Worm (Caenorhabditis elegans) whole organism, L4 larva: Measurements from ENCODE around the gene C35A5.4.
A peak's percentile ranks its signal among the peaks of the same experiment; 100 is the strongest.

ENCODE experiments used
- D1046.2 ChIP-seq: fragments of 200-800 bp; sonication (Bioruptor generic); IDR thresholded peaks from 2 replicates; pipeline ENCODE4 v1.3.6; 2022; ENCODE audit warnings: missing genetic modification characterization, missing compliant biosample characterization
- F49E8.2 ChIP-seq: sonication (generic microtip); optimal IDR thresholded peaks from 2 replicates; lab custom pipeline; 2016; ENCODE audit warnings: missing compliant biosample characterization, mild to moderate bottlenecking, missing genetic modification characterization, borderline replicate concordance
- Y48G9A.11 ChIP-seq: fragments of 200-800 bp; sonication (Bioruptor generic); IDR thresholded peaks from 2 replicates; pipeline ENCODE4 v1.3.6; 2022; ENCODE audit warnings: missing genetic modification reagents, missing genetic modification characterization, missing compliant biosample characterization
- Y5F2A.4 ChIP-seq: fragments of 200-800 bp; sonication (Bioruptor generic); optimal IDR thresholded peaks from 2 replicates; lab custom pipeline; 2018; ENCODE audit warnings: mild to moderate bottlenecking, missing genetic modification characterization, missing compliant biosample characterization
- ZK337.2 ChIP-seq: fragments of 200-800 bp; sonication (Bioruptor generic); IDR thresholded peaks from 2 replicates; pipeline ENCODE4 v1.3.6; 2022; ENCODE audit warnings: missing genetic modification reagents, missing genetic modification characterization, missing compliant biosample characterization
- ZK546.5 ChIP-seq, 2 experiments: sonication (generic microtip); optimal IDR thresholded peaks; 2 replicates each; lab custom pipeline; 2017; ENCODE audit warnings: missing biosample characterization in 2 of 2, missing genetic modification characterization in 2 of 2
- arid-1 ChIP-seq: fragments of 200-800 bp; sonication (Bioruptor generic); conservative IDR thresholded peaks from 2 replicates; pipeline ENCODE4 v1.3.6; 2022; ENCODE audit warnings: missing genetic modification reagents, missing genetic modification characterization, missing compliant biosample characterization
- ceh-32 ChIP-seq: sonication (generic microtip); optimal IDR thresholded peaks from 2 replicates; lab custom pipeline; 2016; ENCODE audit warnings: mild to moderate bottlenecking, missing genetic modification characterization, missing compliant biosample characterization; ENCODE audit not compliant: poor library complexity
- ceh-82 ChIP-seq: sonication (generic microtip); optimal IDR thresholded peaks from 2 replicates; lab custom pipeline; 2017; ENCODE audit warnings: missing biosample characterization, missing genetic modification characterization
- ctbp-1 ChIP-seq: fragments of 200-800 bp; sonication (Bioruptor generic); IDR thresholded peaks from 2 replicates; pipeline ENCODE4 v1.3.6; 2022; ENCODE audit warnings: missing genetic modification reagents, missing genetic modification characterization, missing compliant biosample characterization
- daf-16 ChIP-seq, 3 experiments: sonication (generic microtip); optimal IDR thresholded peaks; 2 replicates each; lab custom pipeline; 2016 to 2017; ENCODE audit warnings: missing genetic modification characterization in 3 of 3, missing genetic modification reagents in 3 of 3, mild to moderate bottlenecking in 2 of 3, missing compliant biosample characterization in 2 of 3, missing biosample characterization in 1 of 3, moderate library complexity in 1 of 3
- dmd-9 ChIP-seq: fragments of 200-800 bp; sonication (Bioruptor generic); IDR thresholded peaks from 2 replicates; pipeline ENCODE4 v1.3.6; 2022; ENCODE audit warnings: missing genetic modification reagents, missing genetic modification characterization, missing compliant biosample characterization
- dpl-1 ChIP-seq: fragments of 150-350 bp; optimal IDR thresholded peaks from 2 replicates; lab custom pipeline; 2014; ENCODE audit warnings: missing biosample characterization, missing genetic modification reagents, missing genetic modification characterization
- egl-27 ChIP-seq: sonication (generic microtip); optimal IDR thresholded peaks from 3 replicates; lab custom pipeline; 2017; ENCODE audit warnings: missing biosample characterization, missing genetic modification reagents, missing genetic modification characterization
- egl-43 ChIP-seq: fragments of 200-800 bp; sonication (Bioruptor generic); IDR thresholded peaks from 2 replicates; pipeline ENCODE4 v1.3.6; 2022; ENCODE audit warnings: missing genetic modification reagents, missing genetic modification characterization, missing compliant biosample characterization
- fkh-10 ChIP-seq: fragments of 150-350 bp; optimal IDR thresholded peaks from 2 replicates; lab custom pipeline; 2014; ENCODE audit warnings: missing biosample characterization, missing genetic modification reagents, missing genetic modification characterization
- fos-1 ChIP-seq: fragments of 150-350 bp; optimal IDR thresholded peaks from 2 replicates; lab custom pipeline; 2014; ENCODE audit warnings: missing biosample characterization, missing genetic modification characterization
- gei-8 ChIP-seq: fragments of 200-800 bp; sonication (Bioruptor generic); optimal IDR thresholded peaks from 2 replicates; lab custom pipeline; 2018; ENCODE audit warnings: mild to moderate bottlenecking, missing genetic modification characterization, missing compliant biosample characterization
- hif-1 ChIP-seq, 2 experiments: sonication (generic microtip); optimal IDR thresholded peaks; 2 replicates each; lab custom pipeline; 2016 to 2017; ENCODE audit warnings: missing compliant biosample characterization in 2 of 2, missing genetic modification characterization in 2 of 2, missing genetic modification reagents in 2 of 2, missing genotype in 2 of 2, mild to moderate bottlenecking in 1 of 2
- hlh-11 ChIP-seq: fragments of 200-800 bp; sonication (Bioruptor generic); optimal IDR thresholded peaks from 2 replicates; lab custom pipeline; 2018; ENCODE audit warnings: mild to moderate bottlenecking, missing genetic modification characterization, missing compliant biosample characterization
- hmg-1.1 ChIP-seq: fragments of 200-800 bp; sonication (Bioruptor generic); IDR thresholded peaks from 2 replicates; pipeline ENCODE4 v1.3.6; 2022; ENCODE audit warnings: missing genetic modification reagents, missing genetic modification characterization, missing compliant biosample characterization
- jun-1 ChIP-seq: fragments of 150-350 bp; optimal IDR thresholded peaks from 2 replicates; lab custom pipeline; 2014; ENCODE audit warnings: missing biosample characterization, missing genetic modification reagents, missing genetic modification characterization
- lin-15B ChIP-seq: fragments of 150-350 bp; sonication (generic microtip); optimal IDR thresholded peaks from 3 replicates; lab custom pipeline; 2014; ENCODE audit warnings: missing biosample characterization, missing genetic modification characterization
- lin-39 ChIP-seq: fragments of 150-350 bp; optimal IDR thresholded peaks from 2 replicates; lab custom pipeline; 2014; ENCODE audit warnings: missing biosample characterization, missing genetic modification reagents, missing genetic modification characterization
- lsy-2 ChIP-seq, 2 experiments: fragments of 150-350 bp in 1 of 2; sonication (generic microtip) in 1 of 2; optimal IDR thresholded peaks; 2 replicates each; lab custom pipeline; 2014 to 2017; ENCODE audit warnings: missing biosample characterization in 2 of 2, missing genetic modification characterization in 2 of 2
- madf-5 ChIP-seq, 2 experiments: fragments of 200-800 bp; sonication (Bioruptor generic); IDR thresholded peaks; 2 replicates each; pipeline ENCODE4 v1.3.6; 2022; ENCODE audit warnings: missing compliant biosample characterization in 2 of 2, missing genetic modification characterization in 2 of 2
- nhr-11 ChIP-seq: fragments of 150-350 bp; optimal IDR thresholded peaks from 2 replicates; lab custom pipeline; 2014; ENCODE audit warnings: missing biosample characterization, missing genetic modification characterization
- nhr-28 ChIP-seq: fragments of 150-350 bp; optimal IDR thresholded peaks from 2 replicates; lab custom pipeline; 2014; ENCODE audit warnings: missing biosample characterization, missing genetic modification characterization
- nhr-76 ChIP-seq: fragments of 150-350 bp; optimal IDR thresholded peaks from 2 replicates; lab custom pipeline; 2014; ENCODE audit warnings: missing biosample characterization, missing genetic modification characterization
- nhr-77 ChIP-seq: fragments of 150-350 bp; optimal IDR thresholded peaks from 2 replicates; lab custom pipeline; 2014; ENCODE audit warnings: missing biosample characterization, missing genetic modification characterization
- pha-4 ChIP-seq, 2 experiments: fragments of 150-350 bp in 1 of 2; fragments of 200-800 bp in 1 of 2; sonication (Bioruptor generic) in 1 of 2; IDR thresholded peaks in 1 of 2; optimal IDR thresholded peaks in 1 of 2; 2 replicates each; pipeline versions ENCODE4 v1.3.6 to Lab custom; 2014 to 2022; ENCODE audit warnings: missing genetic modification characterization in 2 of 2, missing genetic modification reagents in 2 of 2, missing biosample characterization in 1 of 2, missing compliant biosample characterization in 1 of 2
- php-3 ChIP-seq: fragments of 200-800 bp; sonication (Bioruptor generic); IDR thresholded peaks from 2 replicates; pipeline ENCODE4 v1.3.6; 2022; ENCODE audit warnings: missing genetic modification reagents, missing genetic modification characterization, missing compliant biosample characterization
- rbr-2 ChIP-seq: sonication (generic microtip); optimal IDR thresholded peaks from 2 replicates; lab custom pipeline; 2016; ENCODE audit warnings: missing genotype, missing genetic modification characterization, missing compliant biosample characterization
- sdz-12 ChIP-seq: fragments of 200-800 bp; sonication (Bioruptor generic); optimal IDR thresholded peaks from 2 replicates; lab custom pipeline; 2018; ENCODE audit warnings: mild to moderate bottlenecking, missing genetic modification characterization, missing compliant biosample characterization
- skn-1 ChIP-seq: fragments of 150-350 bp; optimal IDR thresholded peaks from 2 replicates; lab custom pipeline; 2014; ENCODE audit warnings: missing biosample characterization, missing genetic modification characterization
- snpc-4 ChIP-seq: fragments of 150-350 bp; optimal IDR thresholded peaks from 2 replicates; lab custom pipeline; 2014; ENCODE audit warnings: missing biosample characterization, missing genetic modification characterization
- tra-1 ChIP-seq: fragments of 200-800 bp; sonication (Bioruptor generic); IDR thresholded peaks from 2 replicates; pipeline ENCODE4 v1.3.6; 2022; ENCODE audit warnings: missing genetic modification reagents, missing genetic modification characterization, missing compliant biosample characterization
- unc-39 ChIP-seq: sonication (generic microtip); optimal IDR thresholded peaks from 2 replicates; lab custom pipeline; 2017; ENCODE audit warnings: missing biosample characterization, missing genetic modification characterization
- unc-62 ChIP-seq, 3 experiments: fragments of 150-350 bp in 1 of 3; sonication (generic microtip); optimal IDR thresholded peaks in 2 of 3; peaks in 1 of 3; 1 replicate in 1 of 3; 2 replicates in 2 of 3; lab custom pipeline; 2014 to 2017; ENCODE audit warnings: missing biosample characterization in 3 of 3, missing genetic modification characterization in 3 of 3, missing genetic modification reagents in 3 of 3, missing genotype in 1 of 3
- vab-7 ChIP-seq: fragments of 200-800 bp; sonication (Bioruptor generic); IDR thresholded peaks from 2 replicates; pipeline ENCODE4 v1.3.6; 2022; ENCODE audit warnings: missing genetic modification reagents, missing genetic modification characterization, missing compliant biosample characterization
- zfp-2 ChIP-seq: sonication (generic microtip); optimal IDR thresholded peaks from 2 replicates; lab custom pipeline; 2016; ENCODE audit warnings: mild to moderate bottlenecking, missing genetic modification characterization, missing compliant biosample characterization
- zfp-3 ChIP-seq: fragments of 200-800 bp; sonication (Bioruptor generic); conservative IDR thresholded peaks from 2 replicates; pipeline ENCODE4 v1.3.6; 2022; ENCODE audit warnings: missing genetic modification reagents, missing genetic modification characterization, missing compliant biosample characterization
- zip-2 ChIP-seq: fragments of 150-350 bp; optimal IDR thresholded peaks from 2 replicates; lab custom pipeline; 2014; ENCODE audit warnings: missing biosample characterization, missing genetic modification characterization

C35A5.4 gene

ce11 chrV:10536808-10537207, 40.0 kb downstream of the C35A5.4 start (continued):
- TF ChIP-seq unc-39 (no peak), ZK337.2 (GFP tag; lab: Robert Waterston, UW) (no peak), F49E8.2 (no peak)

- TF ChIP-seq dmd-9 (GFP tag; lab: Robert Waterston, UW): no peak
- no peak for TF ChIP-seq jun-1 (tag; lab: Kevin White, UChicago)
- no peak for TF ChIP-seq ZK546.5 (tag; optimal IDR thresholded peaks at IDR 0.05; lab: Kevin White, UChicago)
- no peak for TF ChIP-seq unc-39
- no peak for TF ChIP-seq zfp-2 (tag; lab: Kevin White, UChicago)
- TF ChIP-seq lin-15B: no peak
- no peak for TF ChIP-seq Y48G9A.11 (GFP tag; lab: Robert Waterston, UW)
Measured at ce11 chrV:10539114-10539513, 42.3 kb downstream of the C35A5.4 start, which contains the start of gene F25D1.8. Gene F25D1.8, plus strand, starts transcription at chrV:10539414.

- no peak for TF ChIP-seq Y5F2A.4 (GFP tag; lab: Kevin White, UChicago)
- TF ChIP-seq arid-1 (GFP tag; lab: Robert Waterston, UW): no peak
- no peak for TF ChIP-seq fkh-10 (GFP tag; lab: Kevin White, UChicago)
- no peak for TF ChIP-seq egl-27 (tag; lab: Kevin White, UChicago)
- no peak for TF ChIP-seq tra-1 (GFP tag; lab: Robert Waterston, UW)
- no peak for TF ChIP-seq sdz-12 (GFP tag; lab: Kevin White, UChicago)
- no peak for TF ChIP-seq nhr-77
- TF ChIP-seq nhr-28 (tag; lab: Kevin White, UChicago): no peak
- TF ChIP-seq ctbp-1 (GFP tag; lab: Robert Waterston, UW): no peak
- no peak for TF ChIP-seq snpc-4
- no peak for TF ChIP-seq hmg-1.1
- no peak for TF ChIP-seq madf-5 (GFP tag; IDR thresholded peaks at IDR 0.05; lab: Robert Waterston, UW)
- no peak for TF ChIP-seq fos-1 (tag; lab: Kevin White, UChicago)
- no peak for TF ChIP-seq D1046.2 (GFP tag; lab: Robert Waterston, UW)
Measured at ce11 chrV:10540024-10540423, 43.2 kb downstream of the C35A5.4 start, which contains the start of gene degt-1. Gene degt-1, plus strand, starts transcription at chrV:10540324.

ce11 chrV:10546749-10547148, 49.9 kb downstream of the C35A5.4 start, which contains the start of gene F25D1.5:
Gene F25D1.5, minus strand, starts transcription at chrV:10546783.
- TF ChIP-seq lsy-2 (tag; optimal IDR thresholded peaks at IDR 0.05; lab: Kevin White, UChicago) (no peak), ceh-82 (tag; lab: Kevin White, UChicago) (no peak), zip-2 (tag; lab: Kevin White, UChicago) (no peak), lin-39 (no peak), nhr-28 (tag; lab: Kevin White, UChicago) (peak; percentile 98), daf-16 (GFP tag; optimal IDR thresholded peaks at IDR 0.05; lab: Kevin White, UChicago) (no peak), daf-16 (tag; optimal IDR thresholded peaks at IDR 0.05; lab: Kevin White, UChicago) (peak; percentile 90), ceh-32 (no peak), unc-62 (GFP tag; optimal IDR thresholded peaks at IDR 0.05 in 1 of 2; lab: Kevin White, UChicago) (no peak), unc-62 (tag; optimal IDR thresholded peaks at IDR 0.05; lab: Kevin White, UChicago) (no peak), snpc-4 (no peak), skn-1 (no peak), Y48G9A.11 (GFP tag; lab: Robert Waterston, UW) (no peak), nhr-77 (peak; percentile 98), vab-7 (GFP tag; lab: Robert Waterston, UW) (no peak)
- TF ChIP-seq, all 104 proteins: peak for 3

DNA sequence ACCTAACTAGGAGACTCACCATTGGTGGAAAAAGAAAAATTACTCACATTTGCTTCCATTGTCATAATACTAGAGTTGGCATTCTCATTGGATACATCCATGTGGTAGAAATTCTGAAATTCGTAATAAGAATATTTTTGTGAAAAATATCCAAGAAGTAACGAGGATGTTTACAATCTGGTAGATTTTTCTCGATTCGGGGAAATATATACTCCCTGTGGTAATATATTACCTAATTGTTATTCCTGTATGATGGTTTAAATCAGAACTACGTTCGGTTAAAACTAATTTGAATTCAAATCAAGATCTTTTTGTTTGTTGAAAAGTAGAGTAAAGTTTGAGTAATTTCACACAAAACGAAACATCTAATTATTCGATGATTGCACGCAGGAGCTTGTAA, 52.1 kb downstream of the C35A5.4 start, which contains the start of gene srd-34:
srd-34 (minus strand) TSS at position 101 of the 400 bp plus-strand sequence.
- TF ChIP-seq ctbp-1 (GFP tag; lab: Robert Waterston, UW) (no peak), nhr-11 (tag; lab: Kevin White, UChicago) (no peak), egl-43 (GFP tag; lab: Robert Waterston, UW) (no peak), hlh-11 (tag; lab: Kevin White, UChicago) (no peak), gei-8 (GFP tag; lab: Kevin White, UChicago) (no peak), sdz-12 (GFP tag; lab: Kevin White, UChicago) (no peak), dpl-1 (GFP tag; lab: Kevin White, UChicago) (no peak), nhr-76 (tag; lab: Kevin White, UChicago) (no peak), jun-1 (tag; lab: Kevin White, UChicago) (no peak), hif-1 (tag; optimal IDR thresholded peaks at IDR 0.05; lab: Kevin White, UChicago) (no peak), daf-16 (GFP tag; optimal IDR thresholded peaks at IDR 0.05; lab: Kevin White, UChicago) (no peak), daf-16 (tag; optimal IDR thresholded peaks at IDR 0.05; lab: Kevin White, UChicago) (no peak), rbr-2 (no peak), arid-1 (GFP tag; lab: Robert Waterston, UW) (no peak), php-3 (GFP tag; lab: Robert Waterston, UW) (no peak), pha-4 (GFP tag; IDR thresholded peaks at IDR 0.05; lab: Robert Waterston, UW) (no peak), pha-4 (tag; optimal IDR thresholded peaks at IDR 0.05; lab: Kevin White, UChicago) (no peak), nhr-28 (tag; lab: Kevin White, UChicago) (no peak), zfp-3 (GFP tag; lab: Robert Waterston, UW) (no peak)
